Worm (Caenorhabditis elegans): ENCODE results near the gene H35B03.2.

DNA sequence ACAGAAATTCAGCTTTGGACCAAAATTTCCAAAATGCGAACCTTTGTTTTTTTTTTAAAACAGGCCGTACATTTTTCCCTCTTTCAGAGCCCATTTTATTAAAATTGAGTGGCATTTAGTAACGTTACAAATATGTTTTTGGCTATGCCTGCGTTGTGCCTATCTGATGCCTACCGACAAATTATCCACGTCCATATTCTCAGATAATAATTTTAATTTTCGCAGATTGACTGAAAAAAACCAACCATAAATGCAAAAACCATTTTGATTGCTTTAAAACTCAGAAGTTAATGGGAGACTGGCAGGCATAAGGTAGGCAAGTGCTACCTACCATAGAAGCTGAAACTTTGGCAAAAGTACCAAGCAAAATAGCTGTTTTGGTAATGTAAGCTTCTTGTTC lies 29.2 kb upstream of the H35B03.2 start:
- TF ChIP-seq cnd-1 (tag; optimal IDR thresholded peaks at IDR 0.05), result no peak
- no peak for TF ChIP-seq unc-62 (GFP tag; optimal IDR thresholded peaks at IDR 0.05)
- TF ChIP-seq nhr-12 (tag; optimal IDR thresholded peaks at IDR 0.05), result no peak
- no peak for TF ChIP-seq mep-1 (tag; optimal IDR thresholded peaks at IDR 0.05)
- no peak for TF ChIP-seq elt-3 (tag; optimal IDR thresholded peaks at IDR 0.05)
- no peak for TF ChIP-seq lin-13 (tag; optimal IDR thresholded peaks at IDR 0.05)
- TF ChIP-seq blmp-1 (tag; optimal IDR thresholded peaks at IDR 0.05), result no peak
- TF ChIP-seq ceh-83 (GFP tag; optimal IDR thresholded peaks at IDR 0.05), result no peak
- no peak for TF ChIP-seq elt-1 (tag; optimal IDR thresholded peaks at IDR 0.05; ENCODE audit: borderline replicate concordance, insufficient read depth)
- no peak for TF ChIP-seq pha-4 (tag; optimal IDR thresholded peaks at IDR 0.05)
- no peak for TF ChIP-seq ceh-43 (GFP tag; optimal IDR thresholded peaks at IDR 0.05)
- no peak for TF ChIP-seq drap-1 (GFP tag; optimal IDR thresholded peaks at IDR 0.05)
- no peak for TF ChIP-seq nhr-28 (tag; optimal IDR thresholded peaks at IDR 0.05)
